Worm (Caenorhabditis elegans): ENCODE results near the gene hst-2.

hst-2 gene

ce11 chrX:11185498-11185897 lies 21.5 kb downstream of the hst-2 start, which contains the start of gene gnrr-7:
Gene gnrr-7 (plus strand): TSS chrX:11185798.
- no peak for TF ChIP-seq nhr-11 (tag; optimal IDR thresholded peaks at IDR 0.05)
- TF ChIP-seq ceh-16 (tag; optimal IDR thresholded peaks at IDR 0.05): no peak
- TF ChIP-seq ama-1 (optimal IDR thresholded peaks at IDR 0.05): no peak
- TF ChIP-seq ztf-4 (tag; optimal IDR thresholded peaks at IDR 0.05): no peak
- TF ChIP-seq sma-9 (GFP tag; optimal IDR thresholded peaks at IDR 0.05): no peak
- TF ChIP-seq sma-9 (tag; optimal IDR thresholded peaks at IDR 0.05): no peak
- TF ChIP-seq fos-1 (tag; optimal IDR thresholded peaks at IDR 0.05): no peak
- TF ChIP-seq unc-55 (GFP tag; optimal IDR thresholded peaks at IDR 0.05): no peak

- TF ChIP-seq nhr-12 (tag; optimal IDR thresholded peaks at IDR 0.05): no peak
- no peak for TF ChIP-seq sma-9 (GFP tag; optimal IDR thresholded peaks at IDR 0.05)
- no peak for TF ChIP-seq sma-9 (tag; optimal IDR thresholded peaks at IDR 0.05)
- no peak for TF ChIP-seq fos-1 (tag; optimal IDR thresholded peaks at IDR 0.05)
- TF ChIP-seq nhr-237 (tag; optimal IDR thresholded peaks at IDR 0.05): no peak
- TF ChIP-seq unc-39 (tag; optimal IDR thresholded peaks at IDR 0.05): no peak
- TF ChIP-seq F13H6.1 (tag; optimal IDR thresholded peaks at IDR 0.05): no peak
- no peak for TF ChIP-seq mab-5 (tag; optimal IDR thresholded peaks at IDR 0.05)
- TF ChIP-seq C34F6.9 (tag; optimal IDR thresholded peaks at IDR 0.05): no peak
- no peak for TF ChIP-seq lin-13 (GFP tag; optimal IDR thresholded peaks at IDR 0.05)
- no peak for TF ChIP-seq peb-1 (tag; optimal IDR thresholded peaks at IDR 0.05)
- TF ChIP-seq sma-3 (GFP tag; optimal IDR thresholded peaks at IDR 0.05): no peak
- TF ChIP-seq gmeb-1 (tag; optimal IDR thresholded peaks at IDR 0.05): no peak
These were observed 28.4 kb downstream of the hst-2 start, which contains the start of gene gnrr-6 for ce11 chrX:11178599-11178998. Gene gnrr-6 (plus strand): TSS chrX:11178899.

- no peak for TF ChIP-seq F13H6.1 (tag; optimal IDR thresholded peaks at IDR 0.05)
- no peak for TF ChIP-seq aly-2 (tag; optimal IDR thresholded peaks at IDR 0.05)
- no peak for TF ChIP-seq nhr-21 (tag; optimal IDR thresholded peaks at IDR 0.05)
- TF ChIP-seq dmd-4 (tag; optimal IDR thresholded peaks at IDR 0.05): no peak
These were observed 44.0 kb downstream of the hst-2 start for ce11 chrX:11162778-11163584.

ce11 chrX:11160537-11160936 lies 46.4 kb downstream of the hst-2 start, which contains the start of gene C05C9.1:
Gene C05C9.1 (plus strand): TSS chrX:11160837.
- no peak for TF ChIP-seq nhr-25 (tag; optimal IDR thresholded peaks at IDR 0.05)

Data from whole organism, L2 larva.